Worm (Caenorhabditis elegans) whole organism, mixed stage, embryonic: Measurements from ENCODE around the gene Y73F4A.2.

ENCODE experiments used
- elt-3 ChIP-seq: fragments of 150-350 bp; optimal IDR thresholded peaks from 2 replicates; lab custom pipeline; 2014; ENCODE audit warnings: missing biosample characterization, missing genetic modification characterization
- nhr-237 ChIP-seq: fragments of 150-350 bp; optimal IDR thresholded peaks from 2 replicates; lab custom pipeline; 2014; ENCODE audit warnings: missing biosample characterization, missing genetic modification characterization
- snpc-4 ChIP-seq: fragments of 150-350 bp; optimal IDR thresholded peaks from 2 replicates; lab custom pipeline; 2014; ENCODE audit warnings: missing biosample characterization, missing genetic modification characterization

DNA sequence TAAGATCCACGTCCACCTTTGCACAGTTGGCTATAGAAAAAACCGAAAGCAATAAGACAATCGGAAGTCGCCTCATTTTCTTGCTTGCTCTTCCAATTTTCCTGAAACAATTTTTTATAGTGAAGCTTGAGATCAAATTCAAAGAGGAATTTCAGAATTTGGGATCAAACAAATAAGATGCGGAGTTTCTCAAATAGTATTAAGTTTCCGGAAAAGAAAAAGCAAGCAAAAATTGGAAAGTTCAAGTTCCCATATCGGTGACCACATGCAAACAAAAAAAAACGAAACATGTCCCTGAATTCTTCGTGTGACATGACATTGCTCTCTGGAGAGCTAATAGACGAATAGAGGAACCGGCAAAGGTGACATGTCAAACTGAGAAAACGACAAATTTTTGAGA is 37.8 kb downstream of the Y73F4A.2 start, which contains the start of gene unc-129:
- no peak for TF ChIP-seq elt-3 (tag; lab: Kevin White, UChicago)
- TF ChIP-seq snpc-4 (tag; lab: Kevin White, UChicago) = no peak
- TF ChIP-seq nhr-237 = no peak
